Worm (Caenorhabditis elegans) whole organism, L3 larva: Measurements from ENCODE around the gene pqn-41.

ENCODE experiments used
- R02D3.7 ChIP-seq: fragments of 150-350 bp; optimal IDR thresholded peaks from 2 replicates; lab custom pipeline; 2014; ENCODE audit warnings: missing biosample characterization, missing genetic modification characterization
- ama-1 ChIP-seq: fragments of 150-350 bp; optimal IDR thresholded peaks from 2 replicates; lab custom pipeline; 2018
- ceh-16 ChIP-seq: sonication (generic microtip); optimal IDR thresholded peaks from 2 replicates; lab custom pipeline; 2017; ENCODE audit warnings: missing biosample characterization, missing genetic modification characterization
- egl-5 ChIP-seq: fragments of 150-350 bp; optimal IDR thresholded peaks from 2 replicates; lab custom pipeline; 2017; ENCODE audit warnings: missing biosample characterization, missing genetic modification reagents, missing genetic modification characterization, inconsistent platforms
- elt-1 ChIP-seq: fragments of 150-350 bp; optimal IDR thresholded peaks from 2 replicates; lab custom pipeline; 2014; ENCODE audit warnings: missing biosample characterization, missing genetic modification characterization
- jun-1 ChIP-seq: fragments of 150-350 bp; optimal IDR thresholded peaks from 2 replicates; lab custom pipeline; 2014; ENCODE audit warnings: missing biosample characterization, missing genetic modification reagents, missing genetic modification characterization
- nfya-1 ChIP-seq: sonication (generic microtip); optimal IDR thresholded peaks from 2 replicates; lab custom pipeline; 2017; ENCODE audit warnings: missing genetic modification characterization, mild to moderate bottlenecking, missing compliant biosample characterization, antibody characterized with exemption, moderate library complexity; ENCODE audit not compliant: insufficient read depth
- nhr-11 ChIP-seq: fragments of 150-350 bp; optimal IDR thresholded peaks from 2 replicates; lab custom pipeline; 2014; ENCODE audit warnings: missing biosample characterization, missing genetic modification characterization
- nhr-12 ChIP-seq: fragments of 150-350 bp; optimal IDR thresholded peaks from 2 replicates; lab custom pipeline; 2014; ENCODE audit warnings: missing biosample characterization, missing genetic modification characterization
- nhr-237 ChIP-seq: fragments of 150-350 bp; optimal IDR thresholded peaks from 2 replicates; lab custom pipeline; 2014; ENCODE audit warnings: missing biosample characterization, missing genetic modification characterization
- nhr-76 ChIP-seq: fragments of 150-350 bp; sonication (generic microtip); optimal IDR thresholded peaks from 5 replicates; lab custom pipeline; 2014; ENCODE audit warnings: missing biosample characterization, missing genetic modification characterization
- snpc-4 ChIP-seq: fragments of 150-350 bp; optimal IDR thresholded peaks from 2 replicates; lab custom pipeline; 2014; ENCODE audit warnings: missing biosample characterization, missing genetic modification characterization
- unc-62 ChIP-seq: fragments of 150-350 bp; sonication (generic microtip); optimal IDR thresholded peaks from 4 replicates; lab custom pipeline; 2014; ENCODE audit warnings: missing biosample characterization, missing genetic modification reagents, missing genetic modification characterization
- zag-1 ChIP-seq: fragments of 150-350 bp; optimal IDR thresholded peaks from 2 replicates; lab custom pipeline; 2014; ENCODE audit warnings: missing biosample characterization, missing genetic modification characterization

ce11 chrIII:1934141-1934540 lies 28.4 kb downstream of the pqn-41 start:
- TF ChIP-seq ceh-16 (tag; lab: Kevin White, UChicago) (no peak), elt-1 (no peak), nhr-12 (tag; lab: Kevin White, UChicago) (no peak), snpc-4 (no peak), unc-62 (GFP tag; lab: Kevin White, UChicago) (no peak), nhr-237 (tag; lab: Kevin White, UChicago) (no peak), nhr-11 (tag; lab: Kevin White, UChicago) (no peak), R02D3.7 (tag; lab: Kevin White, UChicago) (no peak), ama-1 (lab: Kevin White, UChicago) (no peak), nfya-1 (tag; lab: Kevin White, UChicago) (no peak), zag-1 (tag; lab: Kevin White, UChicago) (no peak), jun-1 (tag; lab: Kevin White, UChicago) (no peak), nhr-76 (tag; lab: Kevin White, UChicago) (no peak), egl-5 (tag; lab: Kevin White, UChicago) (no peak)
